Fruit fly (Drosophila melanogaster) ovary, adult (tissue): ENCODE results near the gene CG12502.

Source experiments
- CG17801 ChIP-seq: fragments of 200-800 bp; optimal IDR thresholded peaks from 2 replicates; lab custom pipeline; 2019; ENCODE audit warnings: missing biosample characterization, mild to moderate bottlenecking, missing genetic modification characterization, moderate library complexity; ENCODE audit not compliant: partially characterized antibody

The CG12502 gene

DNA sequence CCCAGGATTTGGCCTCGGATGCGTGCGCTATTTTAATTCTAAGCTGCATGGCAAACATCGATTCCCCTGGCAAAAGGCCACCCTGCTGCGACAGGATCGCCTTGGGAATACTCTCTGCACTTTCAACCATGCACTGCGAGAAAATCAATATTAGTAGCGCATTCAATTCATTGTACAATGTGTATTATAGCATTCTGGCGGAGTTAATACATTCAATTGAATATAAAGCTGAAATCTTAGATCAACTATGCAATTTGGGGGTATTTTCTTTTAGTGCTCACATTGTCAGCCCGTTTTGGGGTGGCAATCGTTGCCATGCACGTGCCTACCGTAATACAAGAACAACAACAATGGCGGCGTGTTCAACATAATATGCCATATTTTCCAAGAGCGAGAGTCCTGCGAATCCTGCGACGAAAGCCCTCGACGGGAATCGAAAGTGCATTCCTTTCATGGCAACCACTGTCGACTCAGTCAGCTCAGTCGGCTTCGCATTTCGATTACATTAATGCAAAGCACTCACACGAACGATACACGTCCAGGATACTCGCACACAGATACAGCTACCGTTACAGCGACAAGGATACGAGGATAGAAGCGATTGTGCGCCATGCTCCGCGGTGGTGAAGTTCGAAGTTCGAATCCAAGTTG is 42.6 kb downstream of the CG12502 start:
- TF ChIP-seq CG17801 (GFP tag; lab: Kevin White, UChicago): no peak

DNA sequence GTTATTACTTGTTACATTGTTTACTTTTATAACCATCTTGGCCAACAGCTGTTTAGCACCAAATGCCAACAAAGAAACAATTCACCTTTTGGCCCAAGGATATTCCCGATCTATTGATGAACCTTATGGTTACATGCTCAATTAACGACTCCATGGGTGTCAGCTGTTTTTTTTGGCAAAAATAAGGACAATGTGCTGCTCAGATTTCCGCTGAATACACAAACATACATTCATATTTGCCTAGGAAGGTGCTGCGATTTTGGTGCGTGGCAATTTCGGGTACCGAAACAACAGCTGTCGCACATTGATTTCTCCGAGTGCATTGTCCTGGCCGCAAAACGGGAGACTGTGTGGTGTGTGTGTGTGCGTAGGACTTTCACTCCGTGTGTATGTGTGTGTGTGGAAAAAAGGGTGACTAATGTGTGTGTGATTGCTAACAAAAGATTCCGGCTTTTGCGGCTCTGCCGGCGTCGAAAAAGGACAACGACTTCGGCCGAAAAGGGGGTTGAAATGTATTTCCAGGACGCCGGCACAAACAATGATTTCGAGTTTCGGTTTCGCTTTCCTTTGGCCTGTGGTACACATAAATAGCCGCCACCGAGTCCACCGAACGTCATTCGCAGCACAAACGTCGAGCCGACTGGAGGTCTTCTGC is 43.4 kb downstream of the CG12502 start, which contains the start of gene nerfin-1:
nerfin-1 (plus strand) TSS at position 605 of the 655 bp plus-strand sequence.
- TF ChIP-seq CG17801 (GFP tag; lab: Kevin White, UChicago): no peak

DNA sequence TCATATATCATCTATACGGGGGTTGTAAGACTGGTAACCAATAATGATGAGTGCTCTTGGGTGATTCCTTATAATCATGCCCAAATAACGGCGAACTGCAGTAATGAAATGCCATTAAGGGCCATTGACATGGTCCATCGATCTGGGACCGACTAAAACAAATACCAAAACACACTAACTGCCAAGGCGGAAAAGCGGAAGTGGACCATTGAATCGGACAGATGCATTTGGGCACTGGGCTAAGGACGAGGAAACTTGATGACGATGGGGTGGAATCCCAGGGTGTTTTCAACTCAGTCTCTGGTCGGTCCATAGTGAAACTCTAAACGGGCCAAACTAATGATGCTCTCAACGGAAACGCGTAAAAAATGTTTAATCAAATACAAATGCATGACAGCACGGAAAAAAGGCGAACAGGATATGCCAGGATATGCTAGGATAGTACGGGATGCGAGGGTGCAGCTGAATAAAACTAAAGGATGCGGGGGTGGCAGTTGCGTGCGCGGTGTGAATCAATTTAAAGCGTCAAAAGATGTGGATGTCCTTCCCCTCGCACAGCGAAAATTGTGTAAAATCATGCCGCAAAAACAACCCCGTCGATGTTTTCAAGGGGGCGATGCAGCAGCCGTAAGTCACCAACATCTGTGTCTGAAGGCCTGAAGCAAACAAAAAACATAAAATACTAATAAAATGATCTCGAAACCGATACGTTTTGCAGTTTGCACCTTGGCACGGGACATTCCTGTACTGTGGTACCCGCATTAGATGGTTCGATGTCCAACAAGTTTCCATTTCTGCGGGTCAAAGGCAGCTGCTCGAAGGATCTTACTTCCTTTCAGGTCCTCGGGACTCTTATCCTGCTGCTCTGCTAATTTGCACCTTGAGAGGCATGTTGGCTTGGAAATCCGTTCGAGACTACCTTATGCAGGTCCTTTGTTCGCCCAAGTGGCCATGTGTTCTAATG is 47.5 kb downstream of the CG12502 start:
- no peak for TF ChIP-seq CG17801 (GFP tag; lab: Kevin White, UChicago)

- no peak for TF ChIP-seq CG17801 (GFP tag; lab: Kevin White, UChicago)
These were observed 48.5 kb downstream of the CG12502 start, which contains the start of gene Glut1 for dm6 chr3L:913682-914081. Gene Glut1 (plus strand): TSS chr3L:914074.

dm6 chr3L:914852-915251 is 49.7 kb downstream of the CG12502 start:
- TF ChIP-seq CG17801 (GFP tag; lab: Kevin White, UChicago): no peak

DNA sequence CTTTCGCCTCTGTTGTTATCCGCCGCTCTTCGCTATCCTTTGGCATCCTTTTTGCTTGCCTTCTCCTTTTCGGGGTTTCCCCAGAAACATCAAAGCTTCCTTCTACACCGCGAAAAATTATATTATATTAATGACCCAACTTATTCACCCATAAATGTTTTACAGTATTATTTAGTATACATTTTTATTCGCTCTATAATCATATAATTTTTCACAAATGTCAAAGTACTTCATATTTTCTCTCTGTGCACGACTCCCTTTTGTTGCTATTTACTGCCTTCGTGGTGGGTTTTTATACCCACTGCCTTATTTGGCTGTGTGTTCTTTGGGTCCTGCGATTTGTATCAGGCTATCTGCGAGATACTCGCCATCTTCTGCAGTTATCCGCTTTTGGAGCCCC is 52.0 kb downstream of the CG12502 start:
- TF ChIP-seq CG17801 (GFP tag; lab: Kevin White, UChicago): no peak
